Fruit fly (Drosophila melanogaster) whole organism, embryonic: ENCODE data around the gene JMJD5.

Experiments
- Abd-B ChIP-seq: fragments of 200-800 bp; sonication (Bioruptor generic); optimal IDR thresholded peaks from 2 replicates; lab custom pipeline; 2018; ENCODE audit warnings: missing biosample characterization, mild to moderate bottlenecking, missing genetic modification characterization, moderate library complexity
- Ada2b ChIP-seq: fragments of 200-800 bp; sonication (Bioruptor generic); IDR thresholded peaks from 2 replicates; pipeline ENCODE4 v1.3.6; 2022; ENCODE audit warnings: missing biosample characterization, missing genetic modification characterization
- Aef1 ChIP-seq: fragments of 200-800 bp; sonication (Bioruptor generic); IDR thresholded peaks from 3 replicates; pipeline ENCODE4 v1.3.6; 2022; ENCODE audit warnings: missing biosample characterization, missing genetic modification characterization
- Awh ChIP-seq: fragments of 200-800 bp; sonication (Bioruptor generic); IDR thresholded peaks from 2 replicates; pipeline ENCODE4, ENCODE4 v1.3.6; 2022; ENCODE audit warnings: missing biosample characterization, missing genetic modification characterization
- B-H1 ChIP-seq: fragments of 200-800 bp; sonication (Bioruptor generic); IDR thresholded peaks from 3 replicates; pipeline ENCODE4 v1.3.6; 2022; ENCODE audit warnings: missing biosample characterization, missing genetic modification characterization
- Bdp1 ChIP-seq: fragments of 200-800 bp; sonication (Bioruptor generic); optimal IDR thresholded peaks from 3 replicates; lab custom pipeline; 2016; ENCODE audit warnings: missing biosample characterization, missing genetic modification characterization
- C15 ChIP-seq: fragments of 200-800 bp; sonication (Bioruptor generic); IDR thresholded peaks from 3 replicates; pipeline ENCODE4 v1.3.6; 2022; ENCODE audit warnings: missing biosample characterization, missing genetic modification characterization
- CG10979 ChIP-seq: fragments of 200-800 bp; sonication (Bioruptor generic); optimal IDR thresholded peaks from 2 replicates; lab custom pipeline; 2018; ENCODE audit warnings: missing biosample characterization, mild to moderate bottlenecking, missing genetic modification characterization, moderate library complexity
- CG11456 ChIP-seq: fragments of 200-800 bp; sonication (Bioruptor generic); IDR thresholded peaks from 3 replicates; pipeline ENCODE4 v1.3.6; 2022; ENCODE audit warnings: missing biosample characterization, missing genetic modification characterization
- CG12071 ChIP-seq: fragments of 200-800 bp; sonication (Bioruptor generic); optimal IDR thresholded peaks from 3 replicates; lab custom pipeline; 2018; ENCODE audit warnings: missing biosample characterization, mild to moderate bottlenecking, missing genetic modification characterization
- CG12299 ChIP-seq: fragments of 200-800 bp; sonication (Bioruptor generic); optimal IDR thresholded peaks from 2 replicates; lab custom pipeline; 2018; ENCODE audit warnings: missing biosample characterization, mild to moderate bottlenecking, missing genetic modification characterization
- CG14441 ChIP-seq: fragments of 200-800 bp; sonication (Bioruptor generic); IDR thresholded peaks from 2 replicates; pipeline ENCODE4 v1.3.6; 2022; ENCODE audit warnings: missing biosample characterization, missing genetic modification characterization
- CG15514 ChIP-seq: fragments of 200-800 bp; sonication (Bioruptor generic); optimal IDR thresholded peaks from 3 replicates; lab custom pipeline; 2017; ENCODE audit warnings: missing biosample characterization, missing genetic modification characterization, mild to moderate bottlenecking, moderate library complexity, missing genetic modification reagents
- CG17328 ChIP-seq: fragments of 200-800 bp; sonication (Bioruptor generic); IDR thresholded peaks from 2 replicates; pipeline ENCODE4 v1.3.6; 2022; ENCODE audit warnings: missing biosample characterization, missing genetic modification characterization
- CG17385 ChIP-seq: fragments of 200-800 bp; sonication (Bioruptor generic); optimal IDR thresholded peaks from 3 replicates; lab custom pipeline; 2018; ENCODE audit warnings: missing biosample characterization, mild to moderate bottlenecking, missing genetic modification characterization
- CG17568 ChIP-seq: fragments of 200-800 bp; sonication (Bioruptor generic); optimal IDR thresholded peaks from 2 replicates; lab custom pipeline; 2018; ENCODE audit warnings: missing biosample characterization, mild to moderate bottlenecking, missing genetic modification characterization, moderate library complexity
- CG2120 ChIP-seq: fragments of 200-800 bp; sonication (Bioruptor generic); optimal IDR thresholded peaks from 3 replicates; lab custom pipeline; 2016; ENCODE audit warnings: missing biosample characterization, missing genetic modification characterization
- CG2129 ChIP-seq: fragments of 200-800 bp; sonication (Bioruptor generic); IDR thresholded peaks from 2 replicates; pipeline ENCODE4 v1.3.6; 2022; ENCODE audit warnings: missing biosample characterization, missing genetic modification characterization; ENCODE audit not compliant: partially characterized antibody
- CG2202 ChIP-seq: fragments of 200-800 bp; sonication (Bioruptor generic); optimal IDR thresholded peaks from 2 replicates; lab custom pipeline; 2018; ENCODE audit warnings: missing biosample characterization, mild to moderate bottlenecking, missing genetic modification characterization
- CG30403 ChIP-seq: fragments of 200-800 bp; sonication (Bioruptor generic); optimal IDR thresholded peaks from 3 replicates; lab custom pipeline; 2016; ENCODE audit warnings: missing biosample characterization, missing genetic modification characterization
- CG32767 ChIP-seq: fragments of 200-800 bp; sonication (Bioruptor generic); IDR thresholded peaks from 2 replicates; pipeline ENCODE4 v1.3.6; 2022; ENCODE audit warnings: missing biosample characterization, missing genetic modification characterization
- CG3407 ChIP-seq: fragments of 200-800 bp; sonication (Bioruptor generic); optimal IDR thresholded peaks from 2 replicates; lab custom pipeline; 2018; ENCODE audit warnings: missing biosample characterization, mild to moderate bottlenecking, missing genetic modification characterization
- CG3726 ChIP-seq: fragments of 200-800 bp; sonication (Bioruptor generic); IDR thresholded peaks from 3 replicates; pipeline ENCODE4, ENCODE4 v1.3.6; 2022; ENCODE audit warnings: missing biosample characterization, missing genetic modification characterization
- CG6791 ChIP-seq: fragments of 200-800 bp; sonication (Bioruptor generic); IDR thresholded peaks from 3 replicates; pipeline ENCODE4 v1.3.6; 2022; ENCODE audit warnings: missing biosample characterization, missing genetic modification characterization; ENCODE audit not compliant: partially characterized antibody
- CG9609 ChIP-seq: fragments of 200-800 bp; sonication (Bioruptor generic); optimal IDR thresholded peaks from 3 replicates; lab custom pipeline; 2016; ENCODE audit warnings: missing biosample characterization, missing genetic modification characterization
- Doc3 ChIP-seq: fragments of 200-800 bp; sonication (Bioruptor generic); IDR thresholded peaks from 3 replicates; pipeline ENCODE4 v1.3.6; 2022; ENCODE audit warnings: missing biosample characterization, missing genetic modification characterization; ENCODE audit not compliant: partially characterized antibody
- H15 ChIP-seq: fragments of 200-800 bp; sonication (Bioruptor generic); IDR thresholded peaks from 3 replicates; pipeline ENCODE4 v1.3.6; 2022; ENCODE audit warnings: missing biosample characterization, missing genetic modification characterization
- HLH54F ChIP-seq: fragments of 200-800 bp; sonication (Bioruptor generic); optimal IDR thresholded peaks from 3 replicates; lab custom pipeline; 2016; ENCODE audit warnings: missing biosample characterization, missing genetic modification characterization
- Hmr ChIP-seq: fragments of 200-800 bp; sonication (Bioruptor generic); optimal IDR thresholded peaks from 3 replicates; lab custom pipeline; 2017; ENCODE audit warnings: mild to moderate bottlenecking, missing biosample characterization, missing genetic modification reagents, missing genetic modification characterization
- Hr39 ChIP-seq: fragments of >200 bp; optimal IDR thresholded peaks from 2 replicates; lab custom pipeline; 2017
- Hr51 ChIP-seq, 2 experiments: fragments of 200-800 bp; sonication (Bioruptor generic); optimal IDR thresholded peaks; 2 replicates in 1 of 2; 3 replicates in 1 of 2; lab custom pipeline; 2016 to 2018; ENCODE audit warnings: missing biosample characterization in 2 of 2, missing genetic modification characterization in 2 of 2, mild to moderate bottlenecking in 1 of 2, moderate library complexity in 1 of 2
- Mes4 ChIP-seq: fragments of 200-800 bp; sonication (Bioruptor generic); optimal IDR thresholded peaks from 2 replicates; lab custom pipeline; 2016; ENCODE audit warnings: missing biosample characterization, missing genetic modification characterization
- Ravus ChIP-seq: fragments of 200-800 bp; sonication (Bioruptor generic); IDR thresholded peaks from 2 replicates; pipeline ENCODE4 v1.3.6; 2022; ENCODE audit warnings: missing biosample characterization, missing genetic modification characterization
- Sry-β ChIP-seq: fragments of 200-800 bp; sonication (Bioruptor generic); optimal IDR thresholded peaks from 2 replicates; lab custom pipeline; 2018; ENCODE audit warnings: missing biosample characterization, mild to moderate bottlenecking, missing genetic modification characterization, moderate library complexity
- Ssrp ChIP-seq: fragments of 200-800 bp; sonication (Bioruptor generic); optimal IDR thresholded peaks from 2 replicates; lab custom pipeline; 2018; ENCODE audit warnings: missing biosample characterization, mild to moderate bottlenecking, missing genetic modification characterization, moderate library complexity
- crc ChIP-seq: fragments of 200-800 bp; sonication (Bioruptor generic); optimal IDR thresholded peaks from 2 replicates; lab custom pipeline; 2016; ENCODE audit warnings: missing biosample characterization, missing genetic modification characterization
- danr ChIP-seq: fragments of 200-800 bp; sonication (Bioruptor generic); IDR thresholded peaks from 2 replicates; pipeline ENCODE4 v1.3.6; 2022; ENCODE audit warnings: missing biosample characterization, missing genetic modification characterization
- dmrt99B ChIP-seq: fragments of 200-800 bp; sonication (Bioruptor generic); optimal IDR thresholded peaks from 2 replicates; lab custom pipeline; 2018; ENCODE audit warnings: missing biosample characterization, mild to moderate bottlenecking, missing genetic modification characterization, moderate library complexity
- esg ChIP-seq: fragments of 200-800 bp; sonication (Bioruptor generic); conservative IDR thresholded peaks from 2 replicates; pipeline ENCODE4 v1.3.6; 2022; ENCODE audit warnings: missing biosample characterization, missing genetic modification characterization
- fd64A ChIP-seq: fragments of 200-800 bp; sonication (Bioruptor generic); optimal IDR thresholded peaks from 3 replicates; lab custom pipeline; 2018; ENCODE audit warnings: missing biosample characterization, mild to moderate bottlenecking, missing genetic modification characterization
- fru ChIP-seq: fragments of >200 bp; optimal IDR thresholded peaks from 2 replicates; lab custom pipeline; 2017
- her ChIP-seq: fragments of 200-800 bp; sonication (Bioruptor generic); optimal IDR thresholded peaks from 2 replicates; lab custom pipeline; 2016; ENCODE audit warnings: missing biosample characterization, missing genetic modification characterization
- insv ChIP-seq, 2 experiments: fragments of 200-800 bp; sonication (Bioruptor generic); optimal IDR thresholded peaks; 3 replicates each; lab custom pipeline; 2016 to 2018; ENCODE audit warnings: missing biosample characterization in 2 of 2, missing genetic modification characterization in 2 of 2
- nerfin-1 ChIP-seq: fragments of 200-800 bp; sonication (Bioruptor generic); optimal IDR thresholded peaks from 3 replicates; lab custom pipeline; 2019; ENCODE audit warnings: missing biosample characterization, mild to moderate bottlenecking, missing genetic modification characterization, moderate library complexity
- onecut ChIP-seq: fragments of 200-800 bp; sonication (Bioruptor generic); IDR thresholded peaks from 2 replicates; pipeline ENCODE4 v1.3.6; 2022; ENCODE audit warnings: missing biosample characterization, missing genetic modification characterization
- otp ChIP-seq: fragments of 200-800 bp; sonication (Bioruptor generic); IDR thresholded peaks from 3 replicates; pipeline ENCODE4, ENCODE4 v1.3.6; 2022; ENCODE audit warnings: missing biosample characterization, missing genetic modification characterization
- phol ChIP-seq: fragments of 200-800 bp; sonication (Bioruptor generic); optimal IDR thresholded peaks from 3 replicates; lab custom pipeline; 2018; ENCODE audit warnings: missing biosample characterization, mild to moderate bottlenecking, missing genetic modification characterization, moderate library complexity
- sd ChIP-seq: fragments of 200-800 bp; sonication (Bioruptor generic); optimal IDR thresholded peaks from 3 replicates; lab custom pipeline; 2018; ENCODE audit warnings: missing biosample characterization, mild to moderate bottlenecking, missing genetic modification characterization, moderate library complexity
- tap ChIP-seq: fragments of 200-800 bp; optimal IDR thresholded peaks from 3 replicates; lab custom pipeline; 2019; ENCODE audit warnings: missing biosample characterization, mild to moderate bottlenecking, missing genetic modification characterization, moderate library complexity
- unc-4 ChIP-seq: fragments of 200-800 bp; sonication (Bioruptor generic); IDR thresholded peaks from 2 replicates; pipeline ENCODE4 v1.3.6; 2022; ENCODE audit warnings: missing biosample characterization, missing genetic modification characterization; ENCODE audit not compliant: partially characterized antibody
- usp ChIP-seq: fragments of >200 bp; optimal IDR thresholded peaks from 2 replicates; lab custom pipeline; 2017; ENCODE audit warnings: missing biosample characterization, missing genetic modification characterization

The JMJD5 gene

dm6 chr3L:819297-819886 lies 21.8 kb downstream of the JMJD5 start (continued):
- TF ChIP-seq CG32767 (GFP tag; lab: Robert Waterston, UW), result peak; percentile 86
- TF ChIP-seq onecut (GFP tag; lab: Robert Waterston, UW), result peak; percentile 87
- peak; percentile 87 for TF ChIP-seq CG3726
- peak; percentile 90 for TF ChIP-seq her
- TF ChIP-seq CG12071 (GFP tag; lab: Kevin White, UChicago), result peak; percentile 92
- peak; percentile 92 for TF ChIP-seq B-H1
- peak; percentile 92 for TF ChIP-seq dmrt99B
- TF ChIP-seq nerfin-1 (tag; lab: Kevin White, UChicago), result peak; percentile 71
- peak; percentile 87 for TF ChIP-seq HLH54F (GFP tag; lab: Kevin White, UChicago)
- TF ChIP-seq C15 (GFP tag; lab: Robert Waterston, UW), result peak; percentile 74
- TF ChIP-seq CG30403 (GFP tag; lab: Kevin White, UChicago), result peak; percentile 90
- TF ChIP-seq H15 (GFP tag; lab: Robert Waterston, UW), result peak; percentile 93
- peak; percentile 96 for TF ChIP-seq otp (GFP tag; lab: Robert Waterston, UW)
- peak; percentile 94 for TF ChIP-seq CG11456
- TF ChIP-seq Awh (GFP tag; lab: Robert Waterston, UW), result peak; percentile 94
- peak; percentile 67 for TF ChIP-seq CG15514
- peak; percentile 78 for TF ChIP-seq crc (GFP tag; lab: Kevin White, UChicago)
- peak; percentile 83 for TF ChIP-seq CG17385
- peak; percentile 92 for TF ChIP-seq Aef1 (GFP tag; lab: Robert Waterston, UW)
- TF ChIP-seq sd (tag; lab: Kevin White, UChicago), result peak; percentile 94
- peak; percentile 75 for TF ChIP-seq fd64A (GFP tag; lab: Kevin White, UChicago)
- peak; percentile 80 for TF ChIP-seq Hmr
- TF ChIP-seq Mes4 (GFP tag; lab: Kevin White, UChicago), result peak; percentile 80
- no peak for TF ChIP-seq Doc3
- peak; percentile 94 for TF ChIP-seq Ada2b (GFP tag; lab: Robert Waterston, UW)
- TF ChIP-seq Ravus (GFP tag; lab: Robert Waterston, UW), result peak; percentile 44
- peak; percentile 70 to 88 for TF ChIP-seq Hr51 (GFP tag; optimal IDR thresholded peaks at IDR 0.05; lab: Kevin White, UChicago)
- TF ChIP-seq CG17568 (GFP tag; lab: Kevin White, UChicago), result peak; percentile 77
- TF ChIP-seq Abd-B (GFP tag; lab: Kevin White, UChicago), result peak; percentile 81
- peak; percentile 89 for TF ChIP-seq CG2120
- TF ChIP-seq CG6791 (GFP tag; lab: Robert Waterston, UW), result no peak
- peak; percentile 94 for TF ChIP-seq CG14441 (GFP tag; lab: Robert Waterston, UW)
- peak; percentile 62 for TF ChIP-seq Bdp1 (GFP tag; lab: Kevin White, UChicago)
- no peak for TF ChIP-seq unc-4 (GFP tag; lab: Robert Waterston, UW)
- TF ChIP-seq Ssrp (tag; lab: Kevin White, UChicago), result peak; percentile 83
- TF ChIP-seq usp, result no peak
- TF ChIP-seq phol (tag; lab: Kevin White, UChicago), result peak; percentile 80
- TF ChIP-seq insv (GFP tag; optimal IDR thresholded peaks at IDR 0.05; lab: Kevin White, UChicago), result peak in 1 of 2 experiments; percentile 22
- peak; percentile 77 for TF ChIP-seq tap (tag; lab: Kevin White, UChicago)
- peak; percentile 84 for TF ChIP-seq CG9609 (GFP tag; lab: Kevin White, UChicago)
- TF ChIP-seq esg (GFP tag; lab: Robert Waterston, UW), result peak; percentile 92
- no peak for TF ChIP-seq Hr39 (lab: Kevin White, UChicago)
- TF ChIP-seq CG2202, result peak; percentile 66
- peak; percentile 59 for TF ChIP-seq CG12299
- TF ChIP-seq danr, result peak; percentile 87
- no peak for TF ChIP-seq CG2129 (GFP tag; lab: Robert Waterston, UW)
- peak; percentile 77 for TF ChIP-seq CG10979 (tag; lab: Kevin White, UChicago)
- TF ChIP-seq CG3407, result peak; percentile 71
- TF ChIP-seq CG17328 (GFP tag; lab: Robert Waterston, UW), result peak; percentile 97
- TF ChIP-seq Sry-β, result peak; percentile 14
- TF ChIP-seq fru (lab: Kevin White, UChicago), result no peak
